Fruit fly (Drosophila melanogaster) whole organism, prepupa: Measurements from ENCODE around the gene CG31251.

ENCODE experiments used
- CG10669 ChIP-seq: fragments of 200-800 bp; sonication (Bioruptor generic); optimal IDR thresholded peaks from 3 replicates; lab custom pipeline; 2018; ENCODE audit warnings: missing biosample characterization, mild to moderate bottlenecking, missing genetic modification characterization, moderate library complexity
- CG11294 ChIP-seq: fragments of 200-800 bp; sonication (Bioruptor generic); IDR thresholded peaks from 2 replicates; pipeline ENCODE4 v1.3.6; 2022; ENCODE audit warnings: missing biosample characterization, missing genetic modification characterization
- CG11762 ChIP-seq: fragments of 200-800 bp; sonication (Bioruptor generic); optimal IDR thresholded peaks from 3 replicates; lab custom pipeline; 2016; ENCODE audit warnings: missing biosample characterization, missing genetic modification characterization; ENCODE audit not compliant: insufficient read depth
- CG11902 ChIP-seq: fragments of 200-800 bp; sonication (Bioruptor generic); optimal IDR thresholded peaks from 3 replicates; lab custom pipeline; 2016; ENCODE audit warnings: missing biosample characterization, missing genetic modification characterization
- CG15336 ChIP-seq: fragments of 200-800 bp; sonication (Bioruptor generic); IDR thresholded peaks from 2 replicates; pipeline ENCODE4 v1.3.6; 2022; ENCODE audit warnings: missing biosample characterization, missing genetic modification characterization
- CG1621 ChIP-seq: fragments of 200-800 bp; sonication (Bioruptor generic); optimal IDR thresholded peaks from 3 replicates; lab custom pipeline; 2018; ENCODE audit warnings: missing biosample characterization, mild to moderate bottlenecking, missing genetic modification characterization
- CG3032 ChIP-seq: fragments of 200-800 bp; optimal IDR thresholded peaks from 2 replicates; lab custom pipeline; 2019; ENCODE audit warnings: missing biosample characterization, mild to moderate bottlenecking, missing genetic modification characterization, moderate library complexity
- CG32006 ChIP-seq: fragments of 200-800 bp; sonication (Bioruptor generic); optimal IDR thresholded peaks from 3 replicates; lab custom pipeline; 2017; ENCODE audit warnings: missing biosample characterization, mild to moderate bottlenecking, missing genetic modification characterization
- CG34406 ChIP-seq: fragments of 200-800 bp; sonication (Bioruptor generic); optimal IDR thresholded peaks from 3 replicates; lab custom pipeline; 2016; ENCODE audit warnings: missing biosample characterization, missing genetic modification characterization
- CG4318 ChIP-seq: fragments of 200-800 bp; sonication (Bioruptor generic); optimal IDR thresholded peaks from 3 replicates; lab custom pipeline; 2017; ENCODE audit warnings: missing biosample characterization, mild to moderate bottlenecking, missing genetic modification characterization
- CG6163 ChIP-seq: fragments of 200-800 bp; sonication (Bioruptor generic); IDR thresholded peaks from 3 replicates; pipeline ENCODE4 v1.3.6; 2022; ENCODE audit warnings: missing biosample characterization, missing genetic modification characterization
- CG6792 ChIP-seq: fragments of 200-800 bp; sonication (Bioruptor generic); optimal IDR thresholded peaks from 3 replicates; lab custom pipeline; 2016; ENCODE audit warnings: missing biosample characterization, missing genetic modification characterization
- CG6808 ChIP-seq: fragments of 200-800 bp; sonication (Bioruptor generic); optimal IDR thresholded peaks from 3 replicates; lab custom pipeline; 2017; ENCODE audit warnings: missing biosample characterization, missing genetic modification characterization, mild to moderate bottlenecking, moderate library complexity, missing genetic modification reagents
- CG6854 ChIP-seq: fragments of 200-800 bp; sonication (Bioruptor generic); optimal IDR thresholded peaks from 2 replicates; lab custom pipeline; 2017; ENCODE audit warnings: missing biosample characterization, mild to moderate bottlenecking, missing genetic modification characterization
- CG7368 ChIP-seq: fragments of 200-800 bp; sonication (Bioruptor generic); optimal IDR thresholded peaks from 3 replicates; lab custom pipeline; 2016; ENCODE audit warnings: missing biosample characterization, missing genetic modification characterization
- CG8319 ChIP-seq: fragments of 200-800 bp; sonication (Bioruptor generic); optimal IDR thresholded peaks from 3 replicates; lab custom pipeline; 2016; ENCODE audit warnings: missing biosample characterization, missing genetic modification characterization
- CG8632 ChIP-seq: fragments of 200-800 bp; sonication (Bioruptor generic); optimal IDR thresholded peaks from 3 replicates; lab custom pipeline; 2016; ENCODE audit warnings: missing biosample characterization, missing genetic modification characterization
- CG9139 ChIP-seq: fragments of 200-800 bp; sonication (Bioruptor generic); optimal IDR thresholded peaks from 3 replicates; lab custom pipeline; 2017; ENCODE audit warnings: missing biosample characterization, mild to moderate bottlenecking, missing genetic modification characterization
- Eip78C ChIP-seq: fragments of 200-800 bp; sonication (Bioruptor generic); peaks from one replicate; lab custom pipeline; 2016; ENCODE audit warnings: missing biosample characterization, missing genetic modification characterization
- Eip93F ChIP-seq: fragments of 200-800 bp; sonication (Bioruptor generic); optimal IDR thresholded peaks from 2 replicates; lab custom pipeline; 2016; ENCODE audit warnings: missing biosample characterization, mild to moderate bottlenecking, missing genetic modification characterization
- Ets21C ChIP-seq: fragments of 200-800 bp; sonication (Bioruptor generic); optimal IDR thresholded peaks from 3 replicates; lab custom pipeline; 2016; ENCODE audit warnings: missing biosample characterization, missing genetic modification characterization
- Ets96B ChIP-seq: fragments of 200-800 bp; optimal IDR thresholded peaks from 2 replicates; lab custom pipeline; 2019; ENCODE audit warnings: missing biosample characterization, mild to moderate bottlenecking, missing genetic modification characterization, moderate library complexity
- Gug ChIP-seq: fragments of 200-800 bp; sonication (Bioruptor generic); IDR thresholded peaks from 2 replicates; pipeline ENCODE4 v1.3.6; 2022; ENCODE audit warnings: missing biosample characterization, missing genetic modification characterization
- Hr38 ChIP-seq: sonication (Bioruptor generic); optimal IDR thresholded peaks from 2 replicates; lab custom pipeline; 2016; ENCODE audit warnings: missing biosample characterization, missing genetic modification characterization
- Lpt ChIP-seq: fragments of 200-800 bp; sonication (Bioruptor generic); optimal IDR thresholded peaks from 3 replicates; lab custom pipeline; 2016; ENCODE audit warnings: missing biosample characterization, missing genetic modification characterization
- OdsH ChIP-seq: fragments of 200-800 bp; sonication (Bioruptor generic); optimal IDR thresholded peaks from 3 replicates; lab custom pipeline; 2016; ENCODE audit warnings: missing biosample characterization, missing genetic modification characterization
- Smox ChIP-seq: fragments of 200-800 bp; sonication (Bioruptor generic); optimal IDR thresholded peaks from 3 replicates; lab custom pipeline; 2016; ENCODE audit warnings: missing biosample characterization, missing genetic modification characterization
- Sox102F ChIP-seq: fragments of 200-800 bp; sonication (Bioruptor generic); optimal IDR thresholded peaks from 2 replicates; lab custom pipeline; 2016; ENCODE audit warnings: missing biosample characterization, mild to moderate bottlenecking, missing genetic modification characterization
- Sox14 ChIP-seq: fragments of 200-800 bp; sonication (Bioruptor generic); optimal IDR thresholded peaks from 3 replicates; lab custom pipeline; 2016; ENCODE audit warnings: missing biosample characterization, missing genetic modification characterization
- Sox15 ChIP-seq: fragments of 200-800 bp; sonication (Bioruptor generic); optimal IDR thresholded peaks from 3 replicates; lab custom pipeline; 2016; ENCODE audit warnings: missing biosample characterization, missing genetic modification characterization
- achi ChIP-seq: fragments of 200-800 bp; sonication (Bioruptor generic); optimal IDR thresholded peaks from 3 replicates; lab custom pipeline; 2016; ENCODE audit warnings: missing biosample characterization, missing genetic modification characterization
- acj6 ChIP-seq: fragments of 200-800 bp; sonication (Bioruptor generic); optimal IDR thresholded peaks from 3 replicates; lab custom pipeline; 2016; ENCODE audit warnings: missing biosample characterization, missing genetic modification characterization
- cyc ChIP-seq: fragments of 200-800 bp; sonication (Bioruptor generic); optimal IDR thresholded peaks from 3 replicates; lab custom pipeline; 2016; ENCODE audit warnings: missing biosample characterization, missing genetic modification characterization
- dac ChIP-seq: fragments of 200-800 bp; sonication (Bioruptor generic); optimal IDR thresholded peaks from 2 replicates; lab custom pipeline; 2017; ENCODE audit warnings: missing biosample characterization, mild to moderate bottlenecking, missing genetic modification characterization
- dsx ChIP-seq: fragments of 200-800 bp; optimal IDR thresholded peaks from 3 replicates; lab custom pipeline; 2019; ENCODE audit warnings: missing biosample characterization, mild to moderate bottlenecking, missing genetic modification characterization, moderate library complexity; ENCODE audit not compliant: poor library complexity, severe bottlenecking
- eg ChIP-seq: fragments of 200-800 bp; sonication (Bioruptor generic); IDR thresholded peaks from 3 replicates; pipeline ENCODE4 v1.3.6; 2022; ENCODE audit warnings: missing biosample characterization, missing genetic modification characterization
- esn ChIP-seq: fragments of 200-800 bp; sonication (Bioruptor generic); optimal IDR thresholded peaks from 2 replicates; lab custom pipeline; 2016; ENCODE audit warnings: missing biosample characterization, mild to moderate bottlenecking, missing genetic modification characterization, moderate library complexity
- fd59A ChIP-seq: fragments of 200-800 bp; sonication (Bioruptor generic); optimal IDR thresholded peaks from 2 replicates; lab custom pipeline; 2017; ENCODE audit warnings: missing biosample characterization, mild to moderate bottlenecking, missing genetic modification characterization, missing genetic modification reagents
- fd85E ChIP-seq: fragments of 200-800 bp; sonication (Bioruptor generic); optimal IDR thresholded peaks from 3 replicates; lab custom pipeline; 2016; ENCODE audit warnings: missing biosample characterization, missing genetic modification characterization
- fkh ChIP-seq: fragments of 200-800 bp; sonication (Bioruptor generic); optimal IDR thresholded peaks from 3 replicates; lab custom pipeline; 2017; ENCODE audit warnings: missing biosample characterization, mild to moderate bottlenecking, missing genetic modification characterization, moderate library complexity
- pdm3 ChIP-seq: fragments of 200-800 bp; sonication (Bioruptor generic); optimal IDR thresholded peaks from 3 replicates; lab custom pipeline; 2016; ENCODE audit warnings: missing biosample characterization, missing genetic modification characterization
- spab ChIP-seq: fragments of 200-800 bp; sonication (Bioruptor generic); optimal IDR thresholded peaks from 2 replicates; lab custom pipeline; 2017; ENCODE audit warnings: missing biosample characterization, mild to moderate bottlenecking, missing genetic modification characterization, missing genetic modification reagents
- ss ChIP-seq, 2 experiments: fragments of 200-800 bp; sonication (Bioruptor generic); optimal IDR thresholded peaks; 2 replicates in 1 of 2; 3 replicates in 1 of 2; lab custom pipeline; 2017 to 2018; ENCODE audit warnings: mild to moderate bottlenecking in 2 of 2, missing biosample characterization in 2 of 2, missing genetic modification characterization in 2 of 2, moderate library complexity in 1 of 2
- svp ChIP-seq: fragments of 200-800 bp; sonication (Bioruptor generic); peaks from one replicate; lab custom pipeline; 2016; ENCODE audit warnings: missing biosample characterization, missing genetic modification characterization
- topi ChIP-seq: fragments of 200-800 bp; sonication (Bioruptor generic); optimal IDR thresholded peaks from 3 replicates; lab custom pipeline; 2016; ENCODE audit warnings: missing biosample characterization, missing genetic modification characterization
- vri ChIP-seq: fragments of 200-800 bp; sonication (Bioruptor generic); optimal IDR thresholded peaks from 3 replicates; lab custom pipeline; 2016; ENCODE audit warnings: missing biosample characterization, mild to moderate bottlenecking, missing genetic modification characterization

The CG31251 gene

dm6 chr3R:17703024-17703690 is 18.4 kb upstream of the CG31251 start (continued):
- TF ChIP-seq Smox, result peak; percentile 94
- peak; percentile 94 for TF ChIP-seq Gug (GFP tag; lab: Robert Waterston, UW)
- peak; percentile 94 for TF ChIP-seq CG8632 (GFP tag; lab: Kevin White, UChicago)
- peak; percentile 96 for TF ChIP-seq topi (GFP tag; lab: Kevin White, UChicago)
- TF ChIP-seq CG6792 (GFP tag; lab: Kevin White, UChicago), result peak; percentile 95
- peak; percentile 93 for TF ChIP-seq CG8319 (GFP tag; lab: Kevin White, UChicago)
- peak; percentile 94 for TF ChIP-seq eg (GFP tag; lab: Robert Waterston, UW)
- TF ChIP-seq Eip78C (GFP tag; lab: Kevin White, UChicago), result peak; percentile 99
- peak; percentile 96 for TF ChIP-seq CG10669 (GFP tag; lab: Kevin White, UChicago)
- TF ChIP-seq cyc, result peak; percentile 95
- peak; percentile 91 for TF ChIP-seq Ets21C (GFP tag; lab: Kevin White, UChicago)
- TF ChIP-seq dac (GFP tag; lab: Kevin White, UChicago), result peak; percentile 83
- TF ChIP-seq CG34406, result peak; percentile 94
- peak; percentile 78 for TF ChIP-seq CG1621 (tag; lab: Kevin White, UChicago)
- peak; percentile 87 for TF ChIP-seq CG9139
- no peak for TF ChIP-seq fkh
- peak; percentile 98 for TF ChIP-seq CG32006 (GFP tag; lab: Kevin White, UChicago)
- TF ChIP-seq Lpt (GFP tag; lab: Kevin White, UChicago), result peak; percentile 90
- peak; percentile 40 for TF ChIP-seq Hr38 (GFP tag; lab: Kevin White, UChicago)
- TF ChIP-seq CG3032 (tag; lab: Kevin White, UChicago), result peak; percentile 90
- peak; percentile 97 for TF ChIP-seq pdm3 (GFP tag; lab: Kevin White, UChicago)
- peak; percentile 97 for TF ChIP-seq Sox14 (GFP tag; lab: Kevin White, UChicago)
- TF ChIP-seq CG4318, result peak; percentile 94
- peak; percentile 95 for TF ChIP-seq achi (GFP tag; lab: Kevin White, UChicago)
- peak; percentile 91 for TF ChIP-seq fd59A
- TF ChIP-seq fd85E (GFP tag; lab: Kevin White, UChicago), result peak; percentile 79
- TF ChIP-seq acj6 (GFP tag; lab: Kevin White, UChicago), result peak; percentile 96
- TF ChIP-seq Sox15 (GFP tag; lab: Kevin White, UChicago), result peak; percentile 93
- peak; percentile 96 for TF ChIP-seq svp (GFP tag; lab: Kevin White, UChicago)
- peak; percentile 97 for TF ChIP-seq CG11762
- TF ChIP-seq vri (GFP tag; lab: Kevin White, UChicago), result peak; percentile 67
- TF ChIP-seq CG15336 (GFP tag; lab: Robert Waterston, UW), result peak; percentile 97
- TF ChIP-seq CG11294 (GFP tag; lab: Robert Waterston, UW), result peak; percentile 94
- TF ChIP-seq Sox102F, result peak; percentile 93
- TF ChIP-seq Eip93F (GFP tag; lab: Kevin White, UChicago), result peak; percentile 26

- TF ChIP-seq CG6808 (GFP tag; lab: Kevin White, UChicago) (peak; percentile 65), OdsH (GFP tag; lab: Kevin White, UChicago) (peak; percentile 86), CG9139 (peak; percentile 39), fkh (no peak), CG6792 (GFP tag; lab: Kevin White, UChicago) (peak; percentile 69), CG7368 (GFP tag; lab: Kevin White, UChicago) (peak; percentile 53), ss (GFP tag; optimal IDR thresholded peaks at IDR 0.05; lab: Kevin White, UChicago) (peak; percentile 54 to 84), esn (peak; percentile 76), CG11902 (GFP tag; lab: Kevin White, UChicago) (peak; percentile 24), CG3032 (tag; lab: Kevin White, UChicago) (peak; percentile 90), CG6854 (peak; percentile 66), CG8632 (GFP tag; lab: Kevin White, UChicago) (peak; percentile 75), acj6 (GFP tag; lab: Kevin White, UChicago) (peak; percentile 87), vri (GFP tag; lab: Kevin White, UChicago) (peak; percentile 15), CG1621 (tag; lab: Kevin White, UChicago) (peak; percentile 77), CG6163 (GFP tag; lab: Robert Waterston, UW) (no peak), spab (GFP tag; lab: Kevin White, UChicago) (peak; percentile 77), Ets96B (peak; percentile 83), Eip93F (GFP tag; lab: Kevin White, UChicago) (no peak), Sox14 (GFP tag; lab: Kevin White, UChicago) (peak; percentile 84), dsx (GFP tag; lab: Kevin White, UChicago) (peak; percentile 63), CG8319 (GFP tag; lab: Kevin White, UChicago) (peak; percentile 66)
These were observed 17.5 kb upstream of the CG31251 start for dm6 chr3R:17701971-17702845.
